Fruit fly (Drosophila melanogaster) whole organism, adult: ENCODE data around the gene CG17104.

Source experiments
- CG33017 ChIP-seq: fragments of 200-800 bp; sonication (Bioruptor generic); optimal IDR thresholded peaks from 2 replicates; lab custom pipeline; 2018; ENCODE audit warnings: missing biosample characterization, mild to moderate bottlenecking, missing genetic modification characterization, moderate library complexity
- CG5204 ChIP-seq: fragments of 200-800 bp; sonication (Bioruptor generic); optimal IDR thresholded peaks from 2 replicates; lab custom pipeline; 2016; ENCODE audit warnings: missing biosample characterization, missing genetic modification characterization

DNA sequence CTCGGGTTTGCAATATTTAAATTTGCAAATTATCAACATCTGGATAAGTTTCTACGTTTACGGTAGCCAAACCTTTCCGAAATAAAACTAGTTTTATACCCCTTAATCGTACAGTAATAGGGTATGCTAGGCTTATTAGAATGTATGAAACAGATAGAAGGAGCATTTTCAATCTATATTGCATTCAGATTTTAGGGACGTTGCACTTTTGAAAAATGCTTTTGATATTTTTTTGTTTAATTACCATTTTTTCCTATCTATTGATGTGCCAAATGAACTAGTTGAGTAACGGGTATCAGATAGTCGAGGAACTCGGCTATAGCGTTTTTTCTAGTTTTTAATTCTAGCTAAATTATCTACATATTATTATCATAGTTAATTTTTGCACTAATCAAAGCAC lies 5.9 kb downstream of the CG17104 start:
- TF ChIP-seq CG5204 (GFP tag; lab: Kevin White, UChicago), result no peak
- no peak for TF ChIP-seq CG33017
